Fruit fly (Drosophila melanogaster) whole organism, embryonic: Measurements from ENCODE around the gene CG7191.

Source experiments
- Awh ChIP-seq: fragments of 200-800 bp; sonication (Bioruptor generic); IDR thresholded peaks from 2 replicates; pipeline ENCODE4, ENCODE4 v1.3.6; 2022; ENCODE audit warnings: missing biosample characterization, missing genetic modification characterization
- B-H1 ChIP-seq: fragments of 200-800 bp; sonication (Bioruptor generic); IDR thresholded peaks from 3 replicates; pipeline ENCODE4 v1.3.6; 2022; ENCODE audit warnings: missing biosample characterization, missing genetic modification characterization
- CG12104 ChIP-seq: fragments of 200-800 bp; sonication (Bioruptor generic); optimal IDR thresholded peaks from 3 replicates; lab custom pipeline; 2016; ENCODE audit warnings: missing biosample characterization, missing genetic modification characterization
- CG12155 ChIP-seq: fragments of 200-800 bp; sonication (Bioruptor generic); optimal IDR thresholded peaks from 3 replicates; lab custom pipeline; 2016; ENCODE audit warnings: missing biosample characterization, missing genetic modification characterization
- CG12391 ChIP-seq: fragments of 200-800 bp; sonication (Bioruptor generic); optimal IDR thresholded peaks from 3 replicates; lab custom pipeline; 2018; ENCODE audit warnings: missing biosample characterization, mild to moderate bottlenecking, missing genetic modification characterization, moderate library complexity
- CG13296 ChIP-seq: fragments of 200-800 bp; sonication (Bioruptor generic); optimal IDR thresholded peaks from 3 replicates; lab custom pipeline; 2018; ENCODE audit warnings: missing biosample characterization, mild to moderate bottlenecking, missing genetic modification characterization
- CG14710 ChIP-seq: fragments of 200-800 bp; sonication (Bioruptor generic); optimal IDR thresholded peaks from 3 replicates; lab custom pipeline; 2019; ENCODE audit warnings: missing biosample characterization, mild to moderate bottlenecking, missing genetic modification characterization, moderate library complexity
- CG16779 ChIP-seq: fragments of 200-800 bp; sonication (Bioruptor generic); IDR thresholded peaks from 2 replicates; pipeline ENCODE4 v1.3.6; 2022; ENCODE audit warnings: missing biosample characterization, missing genetic modification characterization
- CG16815 ChIP-seq: fragments of 200-800 bp; sonication (Bioruptor generic); optimal IDR thresholded peaks from 3 replicates; lab custom pipeline; 2017; ENCODE audit warnings: missing biosample characterization, mild to moderate bottlenecking, missing genetic modification characterization
- CG17568 ChIP-seq: fragments of 200-800 bp; sonication (Bioruptor generic); optimal IDR thresholded peaks from 2 replicates; lab custom pipeline; 2018; ENCODE audit warnings: missing biosample characterization, mild to moderate bottlenecking, missing genetic modification characterization, moderate library complexity
- CG18599 ChIP-seq: fragments of 200-800 bp; sonication (Bioruptor generic); optimal IDR thresholded peaks from 3 replicates; lab custom pipeline; 2017; ENCODE audit warnings: missing biosample characterization, missing genetic modification characterization, mild to moderate bottlenecking, moderate library complexity, missing genetic modification reagents
- CG18619 ChIP-seq: fragments of 200-800 bp; sonication (Bioruptor generic); optimal IDR thresholded peaks from 3 replicates; lab custom pipeline; 2017; ENCODE audit warnings: missing biosample characterization, mild to moderate bottlenecking, missing genetic modification characterization
- CG31224 ChIP-seq: fragments of 200-800 bp; sonication (Bioruptor generic); IDR thresholded peaks from 2 replicates; pipeline ENCODE4 v1.3.6; 2022; ENCODE audit warnings: missing biosample characterization, missing genetic modification characterization
- CG3163 ChIP-seq: fragments of 200-800 bp; sonication (Bioruptor generic); optimal IDR thresholded peaks from 3 replicates; lab custom pipeline; 2016; ENCODE audit warnings: missing biosample characterization, missing genetic modification characterization
- CG34376 ChIP-seq: fragments of 200-800 bp; sonication (Bioruptor generic); optimal IDR thresholded peaks from 2 replicates; lab custom pipeline; 2018; ENCODE audit warnings: missing biosample characterization, mild to moderate bottlenecking, missing genetic modification characterization
- CG3726 ChIP-seq: fragments of 200-800 bp; sonication (Bioruptor generic); IDR thresholded peaks from 3 replicates; pipeline ENCODE4, ENCODE4 v1.3.6; 2022; ENCODE audit warnings: missing biosample characterization, missing genetic modification characterization
- CG42726 ChIP-seq: fragments of 200-800 bp; sonication (Bioruptor generic); IDR thresholded peaks from 2 replicates; pipeline ENCODE4 v1.3.6; 2022; ENCODE audit warnings: missing biosample characterization, missing genetic modification characterization; ENCODE audit not compliant: partially characterized antibody
- CG7786 ChIP-seq: fragments of 200-800 bp; sonication (Bioruptor generic); optimal IDR thresholded peaks from 2 replicates; lab custom pipeline; 2016; ENCODE audit warnings: missing biosample characterization, missing genetic modification characterization
- CG8281 ChIP-seq: fragments of 200-800 bp; sonication (Bioruptor generic); optimal IDR thresholded peaks from 2 replicates; lab custom pipeline; 2018; ENCODE audit warnings: missing biosample characterization, mild to moderate bottlenecking, missing genetic modification characterization, moderate library complexity
- CG8290 ChIP-seq, 3 experiments: fragments of 200-800 bp; sonication (Bioruptor generic); optimal IDR thresholded peaks; 2 replicates each; lab custom pipeline; 2016 to 2019; ENCODE audit warnings: missing biosample characterization in 3 of 3, missing genetic modification characterization in 3 of 3, mild to moderate bottlenecking in 2 of 3, moderate library complexity in 1 of 3
- CG8388 ChIP-seq: fragments of 200-800 bp; sonication (Bioruptor generic); optimal IDR thresholded peaks from 2 replicates; lab custom pipeline; 2019; ENCODE audit warnings: missing biosample characterization, mild to moderate bottlenecking, missing genetic modification characterization, moderate library complexity
- CG9437 ChIP-seq: fragments of 200-800 bp; sonication (Bioruptor generic); optimal IDR thresholded peaks from 2 replicates; lab custom pipeline; 2018; ENCODE audit warnings: missing biosample characterization, mild to moderate bottlenecking, missing genetic modification characterization
- CG9797 ChIP-seq: fragments of 200-800 bp; sonication (Bioruptor generic); optimal IDR thresholded peaks from 3 replicates; lab custom pipeline; 2018; ENCODE audit warnings: missing biosample characterization, mild to moderate bottlenecking, missing genetic modification characterization
- ERR ChIP-seq: fragments of 200-800 bp; sonication (Bioruptor generic); optimal IDR thresholded peaks from 2 replicates; lab custom pipeline; 2016; ENCODE audit warnings: missing biosample characterization, missing genetic modification characterization
- Ets97D ChIP-seq: fragments of 200-800 bp; sonication (Bioruptor generic); optimal IDR thresholded peaks from 3 replicates; lab custom pipeline; 2016; ENCODE audit warnings: missing biosample characterization, missing genetic modification characterization
- Fer2 ChIP-seq: fragments of 200-800 bp; sonication (Bioruptor generic); optimal IDR thresholded peaks from 2 replicates; lab custom pipeline; 2018; ENCODE audit warnings: missing biosample characterization, mild to moderate bottlenecking, missing genetic modification characterization, moderate library complexity
- Lim3 ChIP-seq: fragments of 200-800 bp; sonication (Bioruptor generic); IDR thresholded peaks from 2 replicates; pipeline ENCODE4 v1.3.6; 2022; ENCODE audit warnings: missing biosample characterization, missing genetic modification characterization
- MTF-1 ChIP-seq: fragments of 200-800 bp; sonication (Bioruptor generic); optimal IDR thresholded peaks from 2 replicates; lab custom pipeline; 2018; ENCODE audit warnings: missing biosample characterization, mild to moderate bottlenecking, missing genetic modification characterization, borderline replicate concordance
- Nf-YB ChIP-seq: fragments of 200-800 bp; sonication (Bioruptor generic); optimal IDR thresholded peaks from 3 replicates; lab custom pipeline; 2019; ENCODE audit warnings: missing biosample characterization, mild to moderate bottlenecking, missing genetic modification characterization, moderate library complexity
- Oli ChIP-seq: fragments of 200-800 bp; sonication (Bioruptor generic); optimal IDR thresholded peaks from 2 replicates; lab custom pipeline; 2018; ENCODE audit warnings: missing biosample characterization, mild to moderate bottlenecking, missing genetic modification characterization, moderate library complexity
- TFAM ChIP-seq: fragments of 200-800 bp; sonication (Bioruptor generic); optimal IDR thresholded peaks from 2 replicates; lab custom pipeline; 2017; ENCODE audit warnings: missing biosample characterization, missing genetic modification characterization, inconsistent platforms
- Taf1 ChIP-seq: fragments of 200-800 bp; sonication (Bioruptor generic); IDR thresholded peaks from 2 replicates; pipeline ENCODE4 v1.3.6; 2022; ENCODE audit warnings: missing biosample characterization, missing genetic modification characterization
- Tbp ChIP-seq: fragments of >200 bp; optimal IDR thresholded peaks from 2 replicates; lab custom pipeline; 2018; ENCODE audit warnings: missing biosample characterization, missing genetic modification characterization
- Trl ChIP-seq, 3 experiments: fragments of >200 bp in 2 of 3; fragments of 200-800 bp in 1 of 3; sonication (Bioruptor generic) in 1 of 3; optimal IDR thresholded peaks; 2 replicates in 1 of 3; 3 replicates in 2 of 3; lab custom pipeline; 2016 to 2017; ENCODE audit warnings: missing biosample characterization in 1 of 3, missing genetic modification characterization in 1 of 3
- Xrp1 ChIP-seq: fragments of 200-800 bp; sonication (Bioruptor generic); IDR thresholded peaks from 2 replicates; pipeline ENCODE4 v1.3.6; 2022; ENCODE audit warnings: missing biosample characterization, missing genetic modification characterization
- az2 ChIP-seq: fragments of 200-800 bp; sonication (Bioruptor generic); optimal IDR thresholded peaks from 3 replicates; lab custom pipeline; 2016; ENCODE audit warnings: missing biosample characterization, missing genetic modification characterization
- chinmo ChIP-seq: fragments of 200-800 bp; sonication (Bioruptor generic); IDR thresholded peaks from 4 replicates; pipeline ENCODE4 v1.3.6; 2022; ENCODE audit warnings: missing biosample characterization, missing genetic modification characterization; ENCODE audit not compliant: partially characterized antibody
- danr ChIP-seq: fragments of 200-800 bp; sonication (Bioruptor generic); IDR thresholded peaks from 2 replicates; pipeline ENCODE4 v1.3.6; 2022; ENCODE audit warnings: missing biosample characterization, missing genetic modification characterization
- dpn ChIP-seq, 2 experiments: fragments of 200-800 bp; sonication (Bioruptor generic); optimal IDR thresholded peaks; 3 replicates each; lab custom pipeline; 2016; ENCODE audit warnings: missing biosample characterization in 2 of 2, missing genetic modification characterization in 2 of 2
- gt ChIP-seq: fragments of 200-800 bp; sonication (Bioruptor generic); IDR thresholded peaks from 2 replicates; pipeline ENCODE4 v1.3.6; 2022; ENCODE audit warnings: missing biosample characterization, missing genetic modification characterization
- insv ChIP-seq, 2 experiments: fragments of 200-800 bp; sonication (Bioruptor generic); optimal IDR thresholded peaks; 3 replicates each; lab custom pipeline; 2016 to 2018; ENCODE audit warnings: missing biosample characterization in 2 of 2, missing genetic modification characterization in 2 of 2
- jigr1 ChIP-seq: fragments of 200-800 bp; sonication (Bioruptor generic); IDR thresholded peaks from 3 replicates; pipeline ENCODE4 v1.3.6; 2022; ENCODE audit warnings: missing biosample characterization, missing genetic modification characterization
- lab ChIP-seq: fragments of 200-800 bp; sonication (Bioruptor generic); optimal IDR thresholded peaks from 3 replicates; lab custom pipeline; 2017; ENCODE audit warnings: missing biosample characterization, missing genetic modification characterization, mild to moderate bottlenecking, moderate library complexity, missing genetic modification reagents
- pita ChIP-seq: fragments of 200-800 bp; sonication (Bioruptor generic); optimal IDR thresholded peaks from 2 replicates; lab custom pipeline; 2017; ENCODE audit warnings: missing biosample characterization, mild to moderate bottlenecking, missing genetic modification characterization
- rib ChIP-seq: fragments of 200-800 bp; sonication (Bioruptor generic); IDR thresholded peaks from 2 replicates; pipeline ENCODE4 v1.3.6; 2022; ENCODE audit warnings: missing biosample characterization, missing genetic modification characterization
- scrt ChIP-seq: fragments of 200-800 bp; sonication (Bioruptor generic); optimal IDR thresholded peaks from 2 replicates; lab custom pipeline; 2018; ENCODE audit warnings: missing biosample characterization, mild to moderate bottlenecking, missing genetic modification characterization, moderate library complexity
- so ChIP-seq: fragments of 200-800 bp; sonication (Bioruptor generic); IDR thresholded peaks from 3 replicates; pipeline ENCODE4 v1.3.6; 2022; ENCODE audit warnings: missing biosample characterization, missing genetic modification characterization
- toy ChIP-seq: fragments of 200-800 bp; sonication (Bioruptor generic); IDR thresholded peaks from 2 replicates; pipeline ENCODE4 v1.3.6; 2022; ENCODE audit warnings: missing biosample characterization, missing genetic modification characterization
- wdn ChIP-seq: fragments of 200-800 bp; sonication (Bioruptor generic); IDR thresholded peaks from 2 replicates; pipeline ENCODE4 v1.3.6; 2022; ENCODE audit warnings: missing biosample characterization, missing genetic modification characterization

CG7191 gene

DNA sequence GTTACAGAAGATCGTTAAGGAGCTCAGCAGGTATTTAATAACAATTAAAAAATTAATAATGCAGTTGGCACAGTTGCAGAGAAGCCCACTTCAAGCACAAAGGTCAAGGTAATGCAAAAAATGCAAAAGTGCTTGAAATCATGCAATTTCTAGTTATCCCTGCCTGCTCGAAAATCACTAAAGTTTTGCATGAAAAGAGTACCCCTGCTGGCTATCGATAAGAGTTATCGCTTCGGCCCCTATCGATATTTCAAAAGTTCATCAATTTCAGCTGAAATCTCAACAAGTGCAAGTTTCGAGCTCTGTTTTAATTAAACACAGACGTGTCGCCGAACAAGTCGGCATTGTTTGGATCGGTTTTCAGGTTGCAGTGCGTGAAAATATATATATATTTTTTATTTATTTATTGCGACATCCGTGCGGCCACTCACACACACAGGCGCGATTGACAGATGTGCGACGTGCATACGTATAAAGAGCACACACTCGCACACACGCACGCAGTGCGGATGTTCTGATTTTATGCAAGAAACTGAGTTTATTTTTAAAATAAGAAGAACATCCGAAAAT, 53.9 kb downstream of the CG7191 start (continued):
- TF ChIP-seq so (GFP tag; lab: Robert Waterston, UW) (no peak), az2 (GFP tag; lab: Kevin White, UChicago) (peak; percentile 32), Oli (tag; lab: Kevin White, UChicago) (peak; percentile 15), Lim3 (no peak), CG18619 (GFP tag; lab: Kevin White, UChicago) (no peak), B-H1 (no peak), jigr1 (GFP tag; lab: Robert Waterston, UW) (no peak), gt (no peak), CG3163 (GFP tag; lab: Kevin White, UChicago) (peak; percentile 32), toy (GFP tag; lab: Robert Waterston, UW) (0 out of 2 replicates have a peak, but pooled peaks have one; percentile 20), CG8388 (GFP tag; lab: Kevin White, UChicago) (peak; percentile 43), Trl (optimal IDR thresholded peaks at IDR 0.05; lab: Kevin White, UChicago) (no peak), Trl (GFP tag; optimal IDR thresholded peaks at IDR 0.05; lab: Kevin White, UChicago) (peak; percentile 45), rib (GFP tag; lab: Robert Waterston, UW) (no peak), ERR (GFP tag; lab: Kevin White, UChicago) (peak; percentile 45), TFAM (GFP tag; lab: Kevin White, UChicago) (no peak), CG31224 (GFP tag; lab: Robert Waterston, UW) (no peak), scrt (GFP tag; lab: Kevin White, UChicago) (peak; percentile 79), CG16815 (GFP tag; lab: Kevin White, UChicago) (peak; percentile 18), CG13296 (GFP tag; lab: Kevin White, UChicago) (peak; percentile 51), chinmo (peak; percentile 81; the same call in 2 of the 4 replicates), Fer2 (tag; lab: Kevin White, UChicago) (peak; percentile 43), Ets97D (GFP tag; lab: Kevin White, UChicago) (peak; percentile 86), CG12391 (tag; lab: Kevin White, UChicago) (peak; percentile 51), CG7786 (GFP tag; lab: Kevin White, UChicago) (peak; percentile 66), dpn (GFP tag; optimal IDR thresholded peaks at IDR 0.05; lab: Kevin White, UChicago) (peak; percentile 62 to 64), CG42726 (GFP tag; lab: Robert Waterston, UW) (peak; percentile 71; the same call in 1 of the 2 replicates), insv (GFP tag; optimal IDR thresholded peaks at IDR 0.05; lab: Kevin White, UChicago) (peak in 1 of 2 experiments; percentile 9), CG16779 (GFP tag; lab: Robert Waterston, UW) (0 out of 2 replicates have a peak, but pooled peaks have one; percentile 45), Xrp1 (GFP tag; lab: Robert Waterston, UW) (peak; percentile 68), CG3726 (GFP tag; lab: Robert Waterston, UW) (peak; percentile 29; the same call in 1 of the 3 replicates), Nf-YB (GFP tag; lab: Kevin White, UChicago) (no peak), CG17568 (GFP tag; lab: Kevin White, UChicago) (no peak), wdn (GFP tag; lab: Robert Waterston, UW) (peak; percentile 44; the same call in 1 of the 2 replicates), CG12155 (GFP tag; lab: Kevin White, UChicago) (peak; percentile 29), CG8290 (GFP tag; optimal IDR thresholded peaks at IDR 0.05; lab: Kevin White, UChicago) (peak; percentile 8), CG8290 (tag; optimal IDR thresholded peaks at IDR 0.05; lab: Kevin White, UChicago) (no peak), CG14710 (tag; lab: Kevin White, UChicago) (peak; percentile 64), CG18599 (GFP tag; lab: Kevin White, UChicago) (peak; percentile 73), Awh (no peak), CG34376 (GFP tag; lab: Kevin White, UChicago) (peak; percentile 28), Taf1 (no peak), Tbp (GFP tag; lab: Kevin White, UChicago) (no peak), CG12104 (no peak), CG9797 (GFP tag; lab: Kevin White, UChicago) (peak; percentile 19), CG8281 (peak; percentile 54), pita (no peak), danr (GFP tag; lab: Robert Waterston, UW) (no peak), MTF-1 (GFP tag; lab: Kevin White, UChicago) (peak; percentile 33), lab (GFP tag; lab: Kevin White, UChicago) (no peak), CG9437 (peak; percentile 33)
